Worm (Caenorhabditis elegans): Measurements from ENCODE around the gene gst-33.

Gene gst-33

ce11 chrV:3464897-3465296 is 3.5 kb downstream of the gst-33 start:
- TF ChIP-seq D2030.7 (GFP tag; IDR thresholded peaks at IDR 0.05) (no peak), nfya-2 (GFP tag; IDR thresholded peaks at IDR 0.05) (no peak), hlh-12 (tag; optimal IDR thresholded peaks at IDR 0.05) (no peak), Y95B8A.8 (GFP tag; IDR thresholded peaks at IDR 0.05) (no peak), egrh-3 (GFP tag; IDR thresholded peaks at IDR 0.05) (no peak), let-526 (GFP tag; IDR thresholded peaks at IDR 0.05) (no peak), B0019.2 (GFP tag; conservative IDR thresholded peaks at IDR 0.05) (no peak), die-1 (tag; optimal IDR thresholded peaks at IDR 0.05) (no peak), lin-40 (tag; optimal IDR thresholded peaks at IDR 0.05) (no peak), snpc-1.1 (tag; optimal IDR thresholded peaks at IDR 0.05; ENCODE audit: insufficient read depth) (no peak), xnd-1 (tag; optimal IDR thresholded peaks at IDR 0.05) (no peak), bed-2 (GFP tag; IDR thresholded peaks at IDR 0.05) (no peak)

- no peak for TF ChIP-seq madf-3 (GFP tag; IDR thresholded peaks at IDR 0.05)
- TF ChIP-seq mes-4 (tag; optimal IDR thresholded peaks at IDR 0.05), result no peak
- TF ChIP-seq F57C9.4 (tag; optimal IDR thresholded peaks at IDR 0.05), result no peak
- TF ChIP-seq atf-7 (tag; optimal IDR thresholded peaks at IDR 0.05), result no peak
Observed at ce11 chrV:3463514-3463913, 4.8 kb downstream of the gst-33 start, which contains the start of gene slc-28.1. slc-28.1 (plus strand) TSS chrV:3463814.

- TF ChIP-seq lin-26 (GFP tag; IDR thresholded peaks at IDR 0.05), result no peak
- TF ChIP-seq attf-6 (GFP tag; IDR thresholded peaks at IDR 0.05), result no peak
- no peak for TF ChIP-seq madf-6 (GFP tag; IDR thresholded peaks at IDR 0.05)
- TF ChIP-seq F55B11.4 (tag; optimal IDR thresholded peaks at IDR 0.05; ENCODE audit: borderline replicate concordance, insufficient read depth), result no peak
- no peak for TF ChIP-seq egl-18 (GFP tag; IDR thresholded peaks at IDR 0.05)
Observed at ce11 chrV:3459919-3460318, 8.4 kb downstream of the gst-33 start, which contains the start of gene slc-28.2. slc-28.2 (plus strand) TSS chrV:3460219.

ce11 chrV:3455135-3455747 is 13.1 kb downstream of the gst-33 start:
- TF ChIP-seq nfya-1 (tag; optimal IDR thresholded peaks at IDR 0.05; ENCODE audit: borderline replicate concordance, insufficient read depth), result no peak
- TF ChIP-seq pbrm-1 (GFP tag; IDR thresholded peaks at IDR 0.05), result no peak
- peak; percentile 84 for TF ChIP-seq tbp1 (GFP tag; optimal IDR thresholded peaks at IDR 0.05)
- TF ChIP-seq C17E4.6 (GFP tag; IDR thresholded peaks at IDR 0.05), result no peak
- TF ChIP-seq cebp-1 (GFP tag; IDR thresholded peaks at IDR 0.05), result no peak
- TF ChIP-seq cebp-1 (tag; optimal IDR thresholded peaks at IDR 0.05), result no peak
- no peak for TF ChIP-seq snpc-4 (GFP tag; optimal IDR thresholded peaks at IDR 0.05)
- peak in 1 of 4 experiments; percentile 7 for TF ChIP-seq snpc-4 (tag; optimal IDR thresholded peaks at IDR 0.05)
- TF ChIP-seq lin-26 (GFP tag; IDR thresholded peaks at IDR 0.05), result peak; percentile 82
- peak; percentile 44 for TF ChIP-seq mxl-1 (tag; optimal IDR thresholded peaks at IDR 0.05)
- TF ChIP-seq snpc-3.4 (tag; optimal IDR thresholded peaks at IDR 0.05), result peak; percentile 37
- no peak for TF ChIP-seq egl-44 (GFP tag; IDR thresholded peaks at IDR 0.05)
- no peak for TF ChIP-seq ztf-6 (GFP tag; IDR thresholded peaks at IDR 0.05)
- peak; percentile 10; the same call in 1 of the 2 replicates for TF ChIP-seq hmg-1.2 (GFP tag; IDR thresholded peaks at IDR 0.05)
- peak; percentile 31 for TF ChIP-seq madf-10 (tag; optimal IDR thresholded peaks at IDR 0.05)
- no peak for TF ChIP-seq akir-1 (GFP tag; optimal IDR thresholded peaks at IDR 0.05)
- TF ChIP-seq rpc-1 (optimal IDR thresholded peaks at IDR 0.05), result peak; percentile 77
- TF ChIP-seq rpc-1 (tag; optimal IDR thresholded peaks at IDR 0.05), result peak; percentile 82
- TF ChIP-seq gei-17 (GFP tag; optimal IDR thresholded peaks at IDR 0.05), result no peak
- no peak for TF ChIP-seq lsy-27 (tag; optimal IDR thresholded peaks at IDR 0.05; ENCODE audit: borderline replicate concordance, insufficient read depth)
- TF ChIP-seq nhr-90 (tag; optimal IDR thresholded peaks at IDR 0.05), result peak; percentile 53
- TF ChIP-seq ccch-3 (GFP tag; optimal IDR thresholded peaks at IDR 0.05), result no peak
- peak; percentile 44 to 65 for TF ChIP-seq rec-8 (tag; optimal IDR thresholded peaks at IDR 0.05)
- TF ChIP-seq ama-1 (optimal IDR thresholded peaks at IDR 0.05), result no peak
- peak in 1 of 2 experiments; percentile 40 for TF ChIP-seq ama-1 (GFP tag; optimal IDR thresholded peaks at IDR 0.05)

All from whole organism, young adult.